Worm (Caenorhabditis elegans) whole organism, midembryonic: ENCODE data around the gene ZK1067.3.

ENCODE experiments used
- T22C8.4 ChIP-seq: fragments of 200-800 bp; sonication (Bioruptor generic); IDR thresholded peaks from 2 replicates; pipeline ENCODE4 v1.3.6; 2022; ENCODE audit warnings: missing genetic modification characterization, missing compliant biosample characterization
- cog-1 ChIP-seq: sonication (generic microtip); optimal IDR thresholded peaks from 2 replicates; lab custom pipeline; 2016; ENCODE audit warnings: missing genetic modification characterization, missing compliant biosample characterization
- flt-1 ChIP-seq: fragments of 200-800 bp; sonication (Bioruptor generic); IDR thresholded peaks from 2 replicates; pipeline ENCODE4 v1.3.6; 2022; ENCODE audit warnings: missing genetic modification characterization, missing compliant biosample characterization
- klf-2 ChIP-seq: fragments of 200-800 bp; sonication (Bioruptor generic); conservative IDR thresholded peaks from 2 replicates; pipeline ENCODE4 v1.3.6; 2022; ENCODE audit warnings: missing genetic modification reagents, missing genetic modification characterization, missing compliant biosample characterization
- med-1 ChIP-seq: sonication (generic microtip); optimal IDR thresholded peaks from 2 replicates; lab custom pipeline; 2017; ENCODE audit warnings: missing genetic modification characterization, mild to moderate bottlenecking, missing compliant biosample characterization, antibody characterized with exemption, missing genetic modification reagents; ENCODE audit not compliant: insufficient read depth
- ref-1 ChIP-seq: fragments of 200-800 bp; sonication (Bioruptor generic); conservative IDR thresholded peaks from 2 replicates; pipeline ENCODE4 v1.3.6; 2022; ENCODE audit warnings: missing genetic modification reagents, missing genetic modification characterization, missing compliant biosample characterization
- tab-1 ChIP-seq: fragments of 200-800 bp; sonication (Bioruptor generic); IDR thresholded peaks from 2 replicates; pipeline ENCODE4 v1.3.6; 2022; ENCODE audit warnings: missing genetic modification characterization, missing compliant biosample characterization
- ztf-23 ChIP-seq: fragments of 200-800 bp; sonication (Bioruptor generic); IDR thresholded peaks from 2 replicates; pipeline ENCODE4 v1.3.6; 2022; ENCODE audit warnings: missing genetic modification reagents, missing genetic modification characterization, missing compliant biosample characterization
- ztf-29 ChIP-seq: fragments of 200-800 bp; sonication (Bioruptor generic); IDR thresholded peaks from 2 replicates; pipeline ENCODE4 v1.3.6; 2022; ENCODE audit warnings: missing genetic modification reagents, missing genetic modification characterization, missing compliant biosample characterization

ce11 chrII:9188380-9188779, 34.7 kb upstream of the ZK1067.3 start, which contains the start of gene sym-2:
- TF ChIP-seq ref-1 (GFP tag; lab: Robert Waterston, UW) (no peak), klf-2 (no peak), T22C8.4 (GFP tag; lab: Robert Waterston, UW) (no peak), flt-1 (GFP tag; lab: Robert Waterston, UW) (no peak), ztf-23 (GFP tag; lab: Robert Waterston, UW) (no peak), med-1 (no peak), ztf-29 (GFP tag; lab: Robert Waterston, UW) (no peak), tab-1 (GFP tag; lab: Robert Waterston, UW) (no peak), cog-1 (tag; lab: Kevin White, UChicago) (no peak)
